Fruit fly (Drosophila melanogaster): Measurements from ENCODE around the gene CG1523.

Gene CG1523

dm6 chr3R:28858241-28858647, 38.8 kb upstream of the CG1523 start:
- TF ChIP-seq acj6 (GFP tag; optimal IDR thresholded peaks at IDR 0.05): no peak
- peak; percentile 66 for TF ChIP-seq CG34406 (GFP tag; optimal IDR thresholded peaks at IDR 0.05)
- TF ChIP-seq CG10631 (GFP tag; optimal IDR thresholded peaks at IDR 0.05): peak; percentile 40
- TF ChIP-seq cyc (GFP tag; optimal IDR thresholded peaks at IDR 0.05): no peak
- peak; percentile 68 for TF ChIP-seq CG8319 (GFP tag; optimal IDR thresholded peaks at IDR 0.05)
- no peak for TF ChIP-seq CG11294 (GFP tag; IDR thresholded peaks at IDR 0.05)
- TF ChIP-seq CG8632 (GFP tag; optimal IDR thresholded peaks at IDR 0.05): peak; percentile 73
- no peak for TF ChIP-seq Ets21C (GFP tag; optimal IDR thresholded peaks at IDR 0.05)
- TF ChIP-seq CG4318 (GFP tag; optimal IDR thresholded peaks at IDR 0.05): no peak
- TF ChIP-seq CG3919 (GFP tag; optimal IDR thresholded peaks at IDR 0.05): peak; percentile 72
- peak; percentile 29 for TF ChIP-seq topi (GFP tag; optimal IDR thresholded peaks at IDR 0.05)
- TF ChIP-seq CG15336 (GFP tag; IDR thresholded peaks at IDR 0.05): peak; percentile 55; the same call in 1 of the 2 replicates
- peak; percentile 85 for TF ChIP-seq eg (GFP tag; IDR thresholded peaks at IDR 0.05)
- no peak for TF ChIP-seq fkh (GFP tag; optimal IDR thresholded peaks at IDR 0.05)
- TF ChIP-seq dac (GFP tag; optimal IDR thresholded peaks at IDR 0.05): peak; percentile 14
- peak; percentile 9 for TF ChIP-seq Smox (GFP tag; optimal IDR thresholded peaks at IDR 0.05)
- TF ChIP-seq Blimp-1 (GFP tag; optimal IDR thresholded peaks at IDR 0.05): peak; percentile 30
- peak; percentile 59 for TF ChIP-seq pdm3 (GFP tag; optimal IDR thresholded peaks at IDR 0.05)
- TF ChIP-seq CG11902 (GFP tag; optimal IDR thresholded peaks at IDR 0.05): no peak
- peak; percentile 78 for TF ChIP-seq Lpt (GFP tag; optimal IDR thresholded peaks at IDR 0.05)
- TF ChIP-seq fd85E (GFP tag; optimal IDR thresholded peaks at IDR 0.05): peak; percentile 21
- TF ChIP-seq lz (GFP tag; optimal IDR thresholded peaks at IDR 0.05): no peak
- TF ChIP-seq achi (GFP tag; optimal IDR thresholded peaks at IDR 0.05): peak; percentile 59
- no peak for TF ChIP-seq svp (GFP tag)
- peak; percentile 86 for TF ChIP-seq CG8119 (GFP tag; IDR thresholded peaks at IDR 0.05)
- TF ChIP-seq CG6276 (GFP tag; optimal IDR thresholded peaks at IDR 0.05): peak; percentile 86
- TF ChIP-seq CG6808 (GFP tag; optimal IDR thresholded peaks at IDR 0.05): peak; percentile 92
- peak; percentile 57 for TF ChIP-seq CG11762 (GFP tag; optimal IDR thresholded peaks at IDR 0.05; ENCODE audit: insufficient read depth)
- peak; percentile 30 for TF ChIP-seq OdsH (GFP tag; optimal IDR thresholded peaks at IDR 0.05)
- peak; percentile 69 for TF ChIP-seq fd59A (GFP tag; optimal IDR thresholded peaks at IDR 0.05)
- peak; percentile 9 for TF ChIP-seq esn (GFP tag; optimal IDR thresholded peaks at IDR 0.05)
- TF ChIP-seq Eip75B (GFP tag; optimal IDR thresholded peaks at IDR 0.05): peak; percentile 75
- TF ChIP-seq Sox102F (GFP tag; optimal IDR thresholded peaks at IDR 0.05): peak; percentile 64
- TF ChIP-seq CG6792 (GFP tag; optimal IDR thresholded peaks at IDR 0.05): peak; percentile 37
- TF ChIP-seq Hr4 (GFP tag; optimal IDR thresholded peaks at IDR 0.05): no peak
- TF ChIP-seq CG32006 (GFP tag; optimal IDR thresholded peaks at IDR 0.05): peak; percentile 63
- TF ChIP-seq CG16779 (tag; optimal IDR thresholded peaks at IDR 0.05): peak; percentile 88
- TF ChIP-seq dsx (GFP tag; optimal IDR thresholded peaks at IDR 0.05; ENCODE audit: poor library complexity, severe bottlenecking): peak; percentile 65
- no peak for TF ChIP-seq Sox15 (GFP tag; optimal IDR thresholded peaks at IDR 0.05)
- TF ChIP-seq salr (GFP tag; optimal IDR thresholded peaks at IDR 0.05): peak; percentile 37 to 46
- no peak for TF ChIP-seq Hr39 (GFP tag; optimal IDR thresholded peaks at IDR 0.05)
- peak; percentile 83 for TF ChIP-seq CG6854 (GFP tag; optimal IDR thresholded peaks at IDR 0.05)
- TF ChIP-seq net (GFP tag; optimal IDR thresholded peaks at IDR 0.05): peak; percentile 84
- TF ChIP-seq CG10669 (GFP tag; optimal IDR thresholded peaks at IDR 0.05): peak; percentile 83
- no peak for TF ChIP-seq Hr38 (GFP tag; optimal IDR thresholded peaks at IDR 0.05)
- peak; percentile 38 for TF ChIP-seq Eip93F (GFP tag; optimal IDR thresholded peaks at IDR 0.05)
- peak; percentile 70 for TF ChIP-seq vri (GFP tag; optimal IDR thresholded peaks at IDR 0.05)
- peak; percentile 17 for TF ChIP-seq Sox14 (GFP tag; optimal IDR thresholded peaks at IDR 0.05)
- peak; percentile 72 for TF ChIP-seq CG3032 (tag; optimal IDR thresholded peaks at IDR 0.05)
- peak; percentile 88 for TF ChIP-seq CG1621 (tag; optimal IDR thresholded peaks at IDR 0.05)
- TF ChIP-seq Gug (GFP tag; IDR thresholded peaks at IDR 0.05): no peak; the same call in 1 of the 2 replicates
- TF ChIP-seq Eip78C (GFP tag): peak; percentile 57
- no peak for TF ChIP-seq CG31627 (GFP tag; optimal IDR thresholded peaks at IDR 0.05)

Measured in whole organism, prepupa.